Fruit fly (Drosophila melanogaster) S2 (cell line): ENCODE results near the gene sphe.

Experiments
- CG8478 ChIP-seq: fragments of >200 bp; optimal IDR thresholded peaks from 2 replicates; lab custom pipeline; 2018
- CTCF ChIP-seq, 2 experiments: fragments of >200 bp; optimal IDR thresholded peaks; 2 replicates each; lab custom pipeline; 2018

dm6 chrX:16678845-16679347, 22.9 kb downstream of the sphe start, which contains the start of the genes CG13010 and sing:
- TF ChIP-seq CG8478 = no peak
- TF ChIP-seq CTCF (optimal IDR thresholded peaks at IDR 0.05; lab: Kevin White, UChicago) = no peak
